Worm (Caenorhabditis elegans): ENCODE measurements around the gene B0250.7.

B0250.7 gene

DNA sequence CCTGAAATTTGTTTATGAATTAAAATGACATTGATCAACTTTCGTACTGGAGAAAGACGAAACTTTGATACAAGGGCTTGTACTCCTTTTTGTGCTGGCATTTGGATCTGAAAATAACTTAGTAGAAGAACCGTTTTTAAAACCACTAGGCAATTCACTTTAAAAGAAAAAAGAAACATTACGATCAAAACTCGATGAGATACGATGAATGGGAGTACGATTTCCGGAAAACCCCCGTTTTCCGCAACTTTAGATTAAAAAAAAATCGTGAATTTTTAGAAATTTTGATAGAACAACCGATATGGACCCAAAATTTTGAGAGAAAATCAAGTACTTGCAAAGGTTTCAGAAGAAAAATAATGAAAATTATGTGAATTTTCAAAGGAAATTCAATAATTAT is 5.5 kb downstream of the B0250.7 start, which contains the start of gene B0250.8:
Gene B0250.8, minus strand, starts transcription at position 101 of the 400 bp plus-strand sequence.
- TF ChIP-seq C34F6.9 (tag; optimal IDR thresholded peaks at IDR 0.05): no peak

DNA sequence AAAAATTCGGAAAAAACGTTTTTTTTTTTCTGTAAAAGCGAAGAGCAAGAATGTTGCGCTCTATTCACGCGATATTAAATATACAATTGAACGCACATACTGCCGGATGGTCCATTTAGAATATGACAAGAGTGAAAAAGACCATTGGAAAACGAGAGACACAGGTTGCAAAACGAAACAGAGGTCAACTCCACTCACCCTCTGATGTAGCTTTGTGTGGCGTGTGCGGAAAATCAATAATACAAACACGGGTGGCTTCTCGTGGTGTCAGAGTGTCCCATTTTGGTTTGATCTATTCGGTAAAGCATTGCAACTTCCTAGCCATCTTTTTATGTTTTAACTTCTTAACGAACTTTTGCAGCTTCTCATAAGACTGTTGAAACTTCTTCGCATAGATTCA is 11.1 kb downstream of the B0250.7 start:
- no peak for TF ChIP-seq unc-39 (tag; optimal IDR thresholded peaks at IDR 0.05)
- no peak for TF ChIP-seq blmp-1 (tag; optimal IDR thresholded peaks at IDR 0.05; ENCODE audit: insufficient read depth)
- TF ChIP-seq ztf-11 (tag; optimal IDR thresholded peaks at IDR 0.05): no peak
- TF ChIP-seq lsy-2 (tag; optimal IDR thresholded peaks at IDR 0.05): no peak
- TF ChIP-seq lin-13 (GFP tag; optimal IDR thresholded peaks at IDR 0.05): no peak
- TF ChIP-seq elt-1 (tag; optimal IDR thresholded peaks at IDR 0.05): no peak
- no peak for TF ChIP-seq zag-1 (tag; optimal IDR thresholded peaks at IDR 0.05)
- no peak for TF ChIP-seq nhr-11 (tag; optimal IDR thresholded peaks at IDR 0.05)
- TF ChIP-seq aly-2 (tag; optimal IDR thresholded peaks at IDR 0.05): no peak
- no peak for TF ChIP-seq ztf-1 (GFP tag; conservative IDR thresholded peaks at IDR 0.05)
- TF ChIP-seq lin-39 (tag; optimal IDR thresholded peaks at IDR 0.05): no peak

DNA sequence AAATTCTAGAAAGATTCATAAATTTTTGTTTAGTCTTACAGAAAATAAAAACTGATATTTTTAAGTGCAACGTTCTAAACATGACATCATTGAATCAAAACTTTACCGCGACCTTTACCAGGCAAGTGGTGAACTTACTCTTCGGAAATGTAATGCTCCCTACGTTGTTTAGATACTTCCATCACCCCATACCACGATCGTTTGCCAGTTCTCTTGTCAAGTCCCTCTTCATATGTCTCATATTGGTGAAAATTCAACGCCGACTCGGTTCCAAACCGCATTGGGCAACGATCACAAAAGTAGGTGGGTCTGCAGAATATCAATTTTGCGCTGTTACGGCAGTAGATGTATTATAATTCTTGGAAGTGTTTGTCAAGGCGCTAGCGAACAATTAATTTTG is 15.1 kb downstream of the B0250.7 start, which contains the start of gene B0250.18:
Gene B0250.18, minus strand, starts transcription at position 101 of the 400 bp plus-strand sequence.
- TF ChIP-seq lin-39 (tag; optimal IDR thresholded peaks at IDR 0.05): no peak
- TF ChIP-seq nhr-237 (tag; optimal IDR thresholded peaks at IDR 0.05): no peak
- TF ChIP-seq unc-39 (tag; optimal IDR thresholded peaks at IDR 0.05): no peak
- no peak for TF ChIP-seq ztf-11 (tag; optimal IDR thresholded peaks at IDR 0.05)
- no peak for TF ChIP-seq mdl-1 (tag; optimal IDR thresholded peaks at IDR 0.05)
- TF ChIP-seq F13H6.1 (tag; optimal IDR thresholded peaks at IDR 0.05): no peak
- TF ChIP-seq Y55F3AM.14 (GFP tag; optimal IDR thresholded peaks at IDR 0.05): no peak
- no peak for TF ChIP-seq nhr-10 (tag; optimal IDR thresholded peaks at IDR 0.05)
- no peak for TF ChIP-seq nhr-77 (tag; optimal IDR thresholded peaks at IDR 0.05)
- TF ChIP-seq mbf-1 (tag; optimal IDR thresholded peaks at IDR 0.05): no peak
- TF ChIP-seq sem-4 (tag; optimal IDR thresholded peaks at IDR 0.05): no peak
- TF ChIP-seq peb-1 (tag; optimal IDR thresholded peaks at IDR 0.05): no peak
- TF ChIP-seq aly-2 (tag; optimal IDR thresholded peaks at IDR 0.05): no peak

DNA sequence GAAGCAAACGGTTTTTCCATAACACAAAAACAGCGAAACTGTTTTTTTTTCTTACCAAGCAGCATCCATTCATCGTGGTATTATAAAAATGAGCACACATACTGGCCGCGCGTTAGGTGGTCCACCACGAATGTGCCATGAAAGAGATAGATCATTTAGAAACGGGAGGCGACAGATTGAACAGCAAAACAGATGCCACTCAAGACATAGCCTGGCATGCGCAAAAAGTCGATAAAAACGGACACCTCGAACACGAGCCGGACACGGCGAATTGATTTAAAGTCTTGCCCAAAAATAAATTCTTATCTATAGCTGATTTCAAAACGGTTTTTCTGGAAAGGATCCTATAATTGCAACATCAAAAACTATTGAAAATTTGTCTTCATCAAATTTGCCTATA is 18.7 kb downstream of the B0250.7 start:
- peak; percentile 3 for TF ChIP-seq unc-55 (GFP tag; optimal IDR thresholded peaks at IDR 0.05)
- no peak for TF ChIP-seq elt-3 (tag; optimal IDR thresholded peaks at IDR 0.05)
- no peak for TF ChIP-seq egl-27 (tag; optimal IDR thresholded peaks at IDR 0.05)
- TF ChIP-seq C34F6.9 (tag; optimal IDR thresholded peaks at IDR 0.05): peak; percentile 5
- no peak for TF ChIP-seq nhr-11 (tag; optimal IDR thresholded peaks at IDR 0.05)
- no peak for TF ChIP-seq lin-13 (GFP tag; optimal IDR thresholded peaks at IDR 0.05)
- no peak for TF ChIP-seq lsy-2 (tag; optimal IDR thresholded peaks at IDR 0.05)

DNA sequence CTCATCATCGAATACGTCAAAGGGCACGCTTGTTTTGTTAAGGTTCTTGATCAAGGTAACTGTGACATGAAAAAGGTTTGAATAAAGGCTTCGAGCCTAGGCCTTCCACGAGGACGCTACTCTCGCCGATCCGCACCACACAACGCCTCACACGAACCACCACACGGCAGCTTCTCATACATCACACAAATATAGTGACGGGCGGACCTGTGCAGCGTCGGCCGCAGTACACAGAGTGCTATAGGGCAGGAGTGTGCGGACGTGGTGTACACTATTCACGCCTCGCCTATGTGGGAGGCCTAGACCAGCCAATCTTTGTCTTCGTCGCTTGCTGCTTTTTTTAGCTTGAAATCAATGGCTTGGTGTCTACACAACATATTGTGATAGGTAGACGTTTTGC is 20.2 kb downstream of the B0250.7 start:
- TF ChIP-seq snpc-4 (tag; optimal IDR thresholded peaks at IDR 0.05): peak; percentile 96
- TF ChIP-seq egl-27 (tag; optimal IDR thresholded peaks at IDR 0.05): no peak
- TF ChIP-seq nhr-237 (tag; optimal IDR thresholded peaks at IDR 0.05): no peak
- no peak for TF ChIP-seq mdl-1 (tag; optimal IDR thresholded peaks at IDR 0.05)
- TF ChIP-seq nhr-129 (tag; optimal IDR thresholded peaks at IDR 0.05): peak; percentile 1
- peak; percentile 8 for TF ChIP-seq unc-55 (GFP tag; optimal IDR thresholded peaks at IDR 0.05)
- no peak for TF ChIP-seq Y55F3AM.14 (GFP tag; optimal IDR thresholded peaks at IDR 0.05)
- no peak for TF ChIP-seq nhr-77 (tag; optimal IDR thresholded peaks at IDR 0.05)
- no peak for TF ChIP-seq elt-1 (tag; optimal IDR thresholded peaks at IDR 0.05)

DNA sequence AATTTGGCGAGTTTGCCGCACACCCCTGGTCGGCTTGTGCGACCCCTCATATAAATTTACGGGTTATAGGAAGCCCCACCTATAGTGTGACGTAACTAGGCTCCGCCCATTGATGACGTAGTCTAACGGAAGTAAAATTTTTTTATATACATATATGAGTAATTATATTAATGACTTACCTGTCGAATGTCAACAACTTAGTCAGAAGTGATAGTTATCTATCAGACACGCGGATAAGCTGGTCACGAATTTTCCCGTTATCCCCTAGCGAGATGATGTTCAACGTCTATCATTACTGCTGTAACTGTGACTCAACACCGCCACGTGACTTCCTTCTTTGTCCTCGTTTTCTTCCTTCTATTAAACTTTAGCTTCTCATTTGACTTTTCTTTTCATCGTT is 22.1 kb downstream of the B0250.7 start, which contains the start of gene srd-70:
Gene srd-70, plus strand, starts transcription at position 301 of the 400 bp plus-strand sequence.
- TF ChIP-seq lin-11 (tag; optimal IDR thresholded peaks at IDR 0.05): no peak
- TF ChIP-seq alr-1 (tag; optimal IDR thresholded peaks at IDR 0.05): no peak
- TF ChIP-seq ceh-82 (tag; optimal IDR thresholded peaks at IDR 0.05): no peak
- no peak for TF ChIP-seq nhr-129 (tag; optimal IDR thresholded peaks at IDR 0.05)
- TF ChIP-seq lsy-2 (tag; optimal IDR thresholded peaks at IDR 0.05): no peak
- no peak for TF ChIP-seq crh-2 (tag; optimal IDR thresholded peaks at IDR 0.05)
- no peak for TF ChIP-seq aly-2 (tag; optimal IDR thresholded peaks at IDR 0.05)
- TF ChIP-seq elt-3 (tag; optimal IDR thresholded peaks at IDR 0.05): no peak
- TF ChIP-seq zag-1 (tag; optimal IDR thresholded peaks at IDR 0.05): no peak
- no peak for TF ChIP-seq ztf-4 (tag; optimal IDR thresholded peaks at IDR 0.05)
- no peak for TF ChIP-seq nhr-77 (tag; optimal IDR thresholded peaks at IDR 0.05)
